Worm (Caenorhabditis elegans) whole organism, early embryonic: ENCODE data around the gene srd-12.

Experiments used
- B0310.2 ChIP-seq: sonication (generic microtip); optimal IDR thresholded peaks from 2 replicates; lab custom pipeline; 2016; ENCODE audit warnings: mild to moderate bottlenecking, missing genetic modification characterization, missing compliant biosample characterization
- F13C5.2 ChIP-seq: sonication (generic microtip); optimal IDR thresholded peaks from 2 replicates; lab custom pipeline; 2017; ENCODE audit warnings: mild to moderate bottlenecking, missing genetic modification characterization, inconsistent platforms, missing compliant biosample characterization
- aly-1 ChIP-seq: sonication (generic microtip); optimal IDR thresholded peaks from 2 replicates; lab custom pipeline; 2016; ENCODE audit warnings: missing genetic modification characterization, missing compliant biosample characterization
- ama-1 ChIP-seq: fragments of 150-350 bp; optimal IDR thresholded peaks from 2 replicates; lab custom pipeline; 2014
- ceh-13 ChIP-seq: fragments of 200-800 bp; sonication (Bioruptor generic); optimal IDR thresholded peaks from 2 replicates; lab custom pipeline; 2018; ENCODE audit warnings: mild to moderate bottlenecking, missing genetic modification characterization, missing compliant biosample characterization
- ets-7 ChIP-seq: sonication (generic microtip); optimal IDR thresholded peaks from 2 replicates; lab custom pipeline; 2016; ENCODE audit warnings: missing genotype, missing genetic modification characterization, missing compliant biosample characterization
- flt-1 ChIP-seq: fragments of 200-800 bp; sonication (Bioruptor generic); IDR thresholded peaks from 2 replicates; pipeline ENCODE4 v1.3.6; 2022; ENCODE audit warnings: missing genetic modification characterization, missing compliant biosample characterization
- pes-1 ChIP-seq: fragments of 200-800 bp; sonication (Bioruptor generic); IDR thresholded peaks from 2 replicates; pipeline ENCODE4 v1.3.6; 2022; ENCODE audit warnings: missing genetic modification reagents, missing genetic modification characterization, missing compliant biosample characterization
- scrt-1 ChIP-seq: fragments of 200-800 bp; sonication (Bioruptor generic); IDR thresholded peaks from 2 replicates; pipeline ENCODE4 v1.3.6; 2022; ENCODE audit warnings: missing genetic modification characterization, missing compliant biosample characterization
- tbx-37 ChIP-seq: fragments of 200-800 bp; sonication (Bioruptor generic); conservative IDR thresholded peaks from 2 replicates; pipeline ENCODE4 v1.3.6; 2022; ENCODE audit warnings: missing genetic modification reagents, missing genetic modification characterization, missing compliant biosample characterization
- tra-4 ChIP-seq: sonication (generic microtip); optimal IDR thresholded peaks from 2 replicates; lab custom pipeline; 2017; ENCODE audit warnings: missing genetic modification characterization, missing compliant biosample characterization

DNA sequence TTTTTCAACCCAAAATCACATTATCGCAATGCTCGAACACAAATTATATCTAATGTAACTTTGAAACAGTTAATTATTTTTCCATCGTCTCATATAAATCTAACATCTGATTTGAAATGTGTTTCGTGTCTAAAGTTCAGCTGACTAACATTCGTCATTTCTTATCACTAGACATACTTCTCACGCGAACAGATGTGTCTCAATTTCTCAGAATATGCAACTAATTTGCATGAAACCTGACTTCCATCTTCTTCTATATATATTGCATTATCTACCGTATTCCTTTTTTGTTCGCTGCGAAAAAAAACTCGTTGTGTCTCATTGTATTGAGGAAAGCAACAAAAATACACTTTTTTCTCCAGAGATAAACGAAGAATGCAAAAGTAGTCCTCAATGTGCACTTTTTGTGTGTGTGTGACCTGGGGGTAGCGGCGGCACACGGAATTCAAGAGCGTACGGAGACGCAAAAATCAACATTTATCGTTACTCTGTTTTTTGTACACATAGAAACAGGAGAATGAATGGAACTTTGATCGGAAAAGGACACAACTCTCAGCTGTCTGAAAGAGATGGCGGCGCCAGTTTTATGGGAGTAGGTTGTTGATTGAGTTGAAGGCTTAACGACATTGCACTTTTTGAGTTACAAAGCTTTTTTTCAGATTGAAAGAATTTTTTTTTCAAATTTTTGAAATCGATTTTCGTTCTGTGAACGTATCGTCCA, 49.3 kb downstream of the srd-12 start:
- TF ChIP-seq scrt-1: no peak
- TF ChIP-seq ama-1 (lab: Kevin White, UChicago): no peak
- no peak for TF ChIP-seq F13C5.2 (tag; lab: Kevin White, UChicago)
- no peak for TF ChIP-seq ets-7
- no peak for TF ChIP-seq pes-1 (GFP tag; lab: Robert Waterston, UW)
- TF ChIP-seq ceh-13: no peak
- no peak for TF ChIP-seq flt-1 (GFP tag; lab: Robert Waterston, UW)
- no peak for TF ChIP-seq aly-1
- TF ChIP-seq B0310.2 (tag; lab: Kevin White, UChicago): no peak
- TF ChIP-seq tbx-37 (GFP tag; lab: Robert Waterston, UW): no peak
- TF ChIP-seq tra-4 (tag; lab: Kevin White, UChicago): no peak
